Fruit fly (Drosophila melanogaster) whole organism, embryonic: ENCODE data around the gene Rbf2.

Experiments used
- Abd-B ChIP-seq: fragments of 200-800 bp; sonication (Bioruptor generic); optimal IDR thresholded peaks from 2 replicates; lab custom pipeline; 2018; ENCODE audit warnings: missing biosample characterization, mild to moderate bottlenecking, missing genetic modification characterization, moderate library complexity
- Antp ChIP-seq: fragments of 200-800 bp; sonication (Bioruptor generic); optimal IDR thresholded peaks from 3 replicates; lab custom pipeline; 2016; ENCODE audit warnings: missing biosample characterization, missing genetic modification characterization
- Atf-2 ChIP-seq: fragments of 200-800 bp; sonication (Bioruptor generic); optimal IDR thresholded peaks from 2 replicates; lab custom pipeline; 2016; ENCODE audit warnings: missing biosample characterization, missing genetic modification characterization
- B-H1 ChIP-seq: fragments of 200-800 bp; sonication (Bioruptor generic); IDR thresholded peaks from 3 replicates; pipeline ENCODE4 v1.3.6; 2022; ENCODE audit warnings: missing biosample characterization, missing genetic modification characterization
- CG11723 ChIP-seq: fragments of 200-800 bp; sonication (Bioruptor generic); optimal IDR thresholded peaks from 2 replicates; lab custom pipeline; 2017; ENCODE audit warnings: missing biosample characterization, mild to moderate bottlenecking, missing genetic modification characterization
- CG13296 ChIP-seq: fragments of 200-800 bp; sonication (Bioruptor generic); optimal IDR thresholded peaks from 3 replicates; lab custom pipeline; 2018; ENCODE audit warnings: missing biosample characterization, mild to moderate bottlenecking, missing genetic modification characterization
- CG14050 ChIP-seq: fragments of 200-800 bp; sonication (Bioruptor generic); IDR thresholded peaks from 3 replicates; pipeline ENCODE4 v1.3.6; 2022; ENCODE audit warnings: missing biosample characterization, missing genetic modification characterization
- CG15073 ChIP-seq: fragments of 200-800 bp; sonication (Bioruptor generic); optimal IDR thresholded peaks from 2 replicates; lab custom pipeline; 2016; ENCODE audit warnings: missing biosample characterization, missing genetic modification characterization
- CG15269 ChIP-seq: fragments of 200-800 bp; sonication (Bioruptor generic); optimal IDR thresholded peaks from 2 replicates; lab custom pipeline; 2018; ENCODE audit warnings: missing biosample characterization, mild to moderate bottlenecking, missing genetic modification characterization, moderate library complexity
- CG1603 ChIP-seq: fragments of 200-800 bp; sonication (Bioruptor generic); optimal IDR thresholded peaks from 2 replicates; lab custom pipeline; 2019; ENCODE audit warnings: missing biosample characterization, mild to moderate bottlenecking, missing genetic modification characterization, moderate library complexity
- CG17359 ChIP-seq: fragments of 200-800 bp; sonication (Bioruptor generic); optimal IDR thresholded peaks from 3 replicates; lab custom pipeline; 2018; ENCODE audit warnings: missing biosample characterization, mild to moderate bottlenecking, missing genetic modification characterization, moderate library complexity
- CG17361 ChIP-seq: fragments of 200-800 bp; sonication (Bioruptor generic); IDR thresholded peaks from 3 replicates; pipeline ENCODE4 v1.3.6; 2022; ENCODE audit warnings: missing biosample characterization, missing genetic modification characterization
- CG17612 ChIP-seq: fragments of 200-800 bp; sonication (Bioruptor generic); IDR thresholded peaks from 2 replicates; pipeline ENCODE4 v1.3.6; 2022; ENCODE audit warnings: missing biosample characterization, missing genetic modification characterization
- CG18262 ChIP-seq: fragments of 200-800 bp; optimal IDR thresholded peaks from 3 replicates; lab custom pipeline; 2019; ENCODE audit warnings: missing biosample characterization, mild to moderate bottlenecking, missing genetic modification characterization, moderate library complexity
- CG1832 ChIP-seq: fragments of 200-800 bp; sonication (Bioruptor generic); optimal IDR thresholded peaks from 2 replicates; lab custom pipeline; 2017; ENCODE audit warnings: missing biosample characterization, mild to moderate bottlenecking, missing genetic modification characterization, inconsistent platforms
- CG34224 ChIP-seq: fragments of 200-800 bp; sonication (Bioruptor generic); IDR thresholded peaks from 3 replicates; pipeline ENCODE4 v1.3.6; 2022; ENCODE audit warnings: missing biosample characterization, missing genetic modification characterization; ENCODE audit not compliant: partially characterized antibody
- CG4854 ChIP-seq: fragments of 200-800 bp; sonication (Bioruptor generic); optimal IDR thresholded peaks from 2 replicates; lab custom pipeline; 2016; ENCODE audit warnings: missing biosample characterization, missing genetic modification characterization, inconsistent platforms
- CG6254 ChIP-seq: fragments of 200-800 bp; sonication (Bioruptor generic); optimal IDR thresholded peaks from 3 replicates; lab custom pipeline; 2017; ENCODE audit warnings: mild to moderate bottlenecking, missing biosample characterization, missing genetic modification reagents, missing genetic modification characterization
- CG6813 ChIP-seq: fragments of 200-800 bp; sonication (Bioruptor generic); optimal IDR thresholded peaks from 2 replicates; lab custom pipeline; 2017; ENCODE audit warnings: missing biosample characterization, missing genetic modification characterization, mild to moderate bottlenecking, moderate library complexity, missing genetic modification reagents
- CG7928 ChIP-seq: fragments of 200-800 bp; sonication (Bioruptor generic); optimal IDR thresholded peaks from 2 replicates; lab custom pipeline; 2017; ENCODE audit warnings: missing biosample characterization, mild to moderate bottlenecking, missing genetic modification characterization
- CG8089 ChIP-seq: fragments of 200-800 bp; sonication (Bioruptor generic); optimal IDR thresholded peaks from 3 replicates; lab custom pipeline; 2016; ENCODE audit warnings: missing biosample characterization, missing genetic modification characterization
- CG8944 ChIP-seq: fragments of 200-800 bp; sonication (Bioruptor generic); optimal IDR thresholded peaks from 3 replicates; lab custom pipeline; 2016; ENCODE audit warnings: missing biosample characterization, missing genetic modification characterization
- CG9876 ChIP-seq: fragments of 200-800 bp; sonication (Bioruptor generic); optimal IDR thresholded peaks from 2 replicates; lab custom pipeline; 2016; ENCODE audit warnings: missing biosample characterization, missing genetic modification characterization
- Camta ChIP-seq: fragments of 200-800 bp; sonication (Bioruptor generic); optimal IDR thresholded peaks from 2 replicates; lab custom pipeline; 2016; ENCODE audit warnings: missing biosample characterization, missing genetic modification characterization
- D19B ChIP-seq: fragments of 200-800 bp; sonication (Bioruptor generic); optimal IDR thresholded peaks from 2 replicates; lab custom pipeline; 2017; ENCODE audit warnings: missing biosample characterization, mild to moderate bottlenecking, missing genetic modification characterization
- Deaf1 ChIP-seq: fragments of 200-800 bp; optimal IDR thresholded peaks from 3 replicates; lab custom pipeline; 2019; ENCODE audit warnings: missing biosample characterization, mild to moderate bottlenecking, missing genetic modification characterization, moderate library complexity
- Dll ChIP-seq: fragments of 200-800 bp; sonication (Bioruptor generic); IDR thresholded peaks from 4 replicates; pipeline ENCODE4 v1.3.6; 2022; ENCODE audit warnings: missing biosample characterization, missing genetic modification characterization; ENCODE audit not compliant: partially characterized antibody
- Doc2 ChIP-seq: fragments of 200-800 bp; sonication (Bioruptor generic); IDR thresholded peaks from 2 replicates; pipeline ENCODE4 v1.3.6; 2022; ENCODE audit warnings: missing biosample characterization, missing genetic modification characterization
- Hey ChIP-seq: fragments of 200-800 bp; sonication (Bioruptor generic); optimal IDR thresholded peaks from 3 replicates; lab custom pipeline; 2018; ENCODE audit warnings: missing biosample characterization, mild to moderate bottlenecking, missing genetic modification characterization
- Hsf ChIP-seq: fragments of 200-800 bp; sonication (Bioruptor generic); optimal IDR thresholded peaks from 3 replicates; lab custom pipeline; 2016; ENCODE audit warnings: missing biosample characterization, missing genetic modification characterization
- Lim3 ChIP-seq: fragments of 200-800 bp; sonication (Bioruptor generic); IDR thresholded peaks from 2 replicates; pipeline ENCODE4 v1.3.6; 2022; ENCODE audit warnings: missing biosample characterization, missing genetic modification characterization
- MTF-1 ChIP-seq: fragments of 200-800 bp; sonication (Bioruptor generic); optimal IDR thresholded peaks from 2 replicates; lab custom pipeline; 2018; ENCODE audit warnings: missing biosample characterization, mild to moderate bottlenecking, missing genetic modification characterization, borderline replicate concordance
- Mad ChIP-seq: fragments of 200-800 bp; sonication (Bioruptor generic); optimal IDR thresholded peaks from 2 replicates; lab custom pipeline; 2016; ENCODE audit warnings: missing biosample characterization, missing genetic modification characterization
- Max ChIP-seq: fragments of 200-800 bp; sonication (Bioruptor generic); optimal IDR thresholded peaks from 2 replicates; lab custom pipeline; 2016; ENCODE audit warnings: missing biosample characterization, mild to moderate bottlenecking, missing genetic modification characterization
- Mes4 ChIP-seq: fragments of 200-800 bp; sonication (Bioruptor generic); optimal IDR thresholded peaks from 2 replicates; lab custom pipeline; 2016; ENCODE audit warnings: missing biosample characterization, missing genetic modification characterization
- NK7.1 ChIP-seq: fragments of 200-800 bp; sonication (Bioruptor generic); optimal IDR thresholded peaks from 3 replicates; lab custom pipeline; 2016; ENCODE audit warnings: missing biosample characterization, missing genetic modification characterization
- Rfx ChIP-seq: fragments of 200-800 bp; sonication (Bioruptor generic); IDR thresholded peaks from 2 replicates; pipeline ENCODE4 v1.3.6; 2022; ENCODE audit warnings: missing biosample characterization, missing genetic modification characterization
- ac ChIP-seq: fragments of 200-800 bp; sonication (Bioruptor generic); optimal IDR thresholded peaks from 3 replicates; lab custom pipeline; 2017; ENCODE audit warnings: missing biosample characterization, mild to moderate bottlenecking, missing genetic modification characterization
- amos ChIP-seq: fragments of 200-800 bp; sonication (Bioruptor generic); IDR thresholded peaks from 2 replicates; pipeline ENCODE4 v1.3.6; 2022; ENCODE audit warnings: missing biosample characterization, missing genetic modification characterization; ENCODE audit not compliant: partially characterized antibody
- chm ChIP-seq: fragments of 200-800 bp; sonication (Bioruptor generic); IDR thresholded peaks from 2 replicates; pipeline ENCODE4 v1.3.6; 2022; ENCODE audit warnings: missing biosample characterization, missing genetic modification characterization
- ci ChIP-seq: fragments of 200-800 bp; sonication (Bioruptor generic); IDR thresholded peaks from 3 replicates; pipeline ENCODE4 v1.3.6; 2022; ENCODE audit warnings: missing biosample characterization, missing genetic modification characterization
- eyg ChIP-seq: fragments of 200-800 bp; sonication (Bioruptor generic); optimal IDR thresholded peaks from 3 replicates; lab custom pipeline; 2016; ENCODE audit warnings: missing biosample characterization, missing genetic modification characterization
- grn ChIP-seq: fragments of 200-800 bp; sonication (Bioruptor generic); optimal IDR thresholded peaks from 3 replicates; lab custom pipeline; 2017; ENCODE audit warnings: missing biosample characterization, missing genetic modification characterization
- hkb ChIP-seq, 2 experiments: fragments of 200-800 bp in 1 of 2; fragments of >200 bp in 1 of 2; sonication (Bioruptor generic) in 1 of 2; IDR thresholded peaks in 1 of 2; optimal IDR thresholded peaks in 1 of 2; 2 replicates each; pipeline versions ENCODE4 v1.3.6 to Lab custom; 2017 to 2022; ENCODE audit warnings: missing biosample characterization in 1 of 2, missing genetic modification characterization in 1 of 2
- ind ChIP-seq: fragments of 200-800 bp; sonication (Bioruptor generic); optimal IDR thresholded peaks from 3 replicates; lab custom pipeline; 2016; ENCODE audit warnings: missing biosample characterization, missing genetic modification characterization
- jigr1 ChIP-seq: fragments of 200-800 bp; sonication (Bioruptor generic); IDR thresholded peaks from 3 replicates; pipeline ENCODE4 v1.3.6; 2022; ENCODE audit warnings: missing biosample characterization, missing genetic modification characterization
- pfk ChIP-seq: fragments of 200-800 bp; sonication (Bioruptor generic); optimal IDR thresholded peaks from 2 replicates; lab custom pipeline; 2018; ENCODE audit warnings: missing biosample characterization, mild to moderate bottlenecking, missing genetic modification characterization, moderate library complexity
- stwl ChIP-seq: fragments of 200-800 bp; sonication (Bioruptor generic); optimal IDR thresholded peaks from 3 replicates; lab custom pipeline; 2018; ENCODE audit warnings: missing biosample characterization, mild to moderate bottlenecking, missing genetic modification characterization, moderate library complexity
- twi ChIP-seq: fragments of 200-800 bp; optimal IDR thresholded peaks from 2 replicates; lab custom pipeline; 2019; ENCODE audit warnings: missing biosample characterization, mild to moderate bottlenecking, missing genetic modification characterization, moderate library complexity
- unc-4 ChIP-seq: fragments of 200-800 bp; sonication (Bioruptor generic); IDR thresholded peaks from 2 replicates; pipeline ENCODE4 v1.3.6; 2022; ENCODE audit warnings: missing biosample characterization, missing genetic modification characterization; ENCODE audit not compliant: partially characterized antibody
- zen2 ChIP-seq: fragments of 200-800 bp; sonication (Bioruptor generic); IDR thresholded peaks from 3 replicates; pipeline ENCODE4 v1.3.6; 2022; ENCODE audit warnings: missing biosample characterization, missing genetic modification characterization; ENCODE audit not compliant: partially characterized antibody

Rbf2 gene

DNA sequence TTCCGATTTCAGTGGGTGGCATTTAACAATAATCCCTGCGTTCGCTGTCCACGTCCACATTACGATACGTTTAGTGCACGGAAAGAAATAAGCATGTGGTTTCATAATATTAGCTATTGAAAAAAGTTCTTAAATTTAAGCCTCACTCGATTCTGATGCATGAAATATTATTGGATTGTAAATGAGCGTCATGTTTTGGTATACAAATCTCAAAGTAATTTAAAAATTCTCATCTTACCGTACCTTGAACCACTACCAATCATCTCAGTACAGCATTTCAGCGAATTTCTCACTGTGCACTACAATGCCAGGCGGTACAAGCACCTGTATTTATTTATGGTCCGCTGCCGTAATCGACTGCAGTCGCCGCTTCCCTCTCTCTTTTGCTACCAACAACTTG lies 9.0 kb downstream of the Rbf2 start (continued):
- TF ChIP-seq Hsf (peak; percentile 78), amos (GFP tag; lab: Robert Waterston, UW) (no peak), Mad (GFP tag; lab: Kevin White, UChicago) (peak; percentile 70), Doc2 (GFP tag; lab: Robert Waterston, UW) (no peak), ci (GFP tag; lab: Robert Waterston, UW) (no peak), CG34224 (GFP tag; lab: Robert Waterston, UW) (no peak), CG1603 (tag; lab: Kevin White, UChicago) (peak; percentile 87), Max (peak; percentile 61), Lim3 (GFP tag; lab: Robert Waterston, UW) (no peak), CG7928 (GFP tag; lab: Kevin White, UChicago) (no peak), unc-4 (GFP tag; lab: Robert Waterston, UW) (no peak), hkb (optimal IDR thresholded peaks at IDR 0.05; lab: Kevin White, UChicago) (no peak), hkb (GFP tag; IDR thresholded peaks at IDR 0.05; lab: Robert Waterston, UW) (no peak), D19B (GFP tag; lab: Kevin White, UChicago) (peak; percentile 54), pfk (GFP tag; lab: Kevin White, UChicago) (no peak), chm (no peak), Hey (tag; lab: Kevin White, UChicago) (no peak), CG6254 (GFP tag; lab: Kevin White, UChicago) (peak; percentile 67), ind (peak; percentile 81), CG6813 (GFP tag; lab: Kevin White, UChicago) (peak; percentile 71), CG8089 (GFP tag; lab: Kevin White, UChicago) (peak; percentile 71), stwl (tag; lab: Kevin White, UChicago) (no peak), eyg (GFP tag; lab: Kevin White, UChicago) (peak; percentile 76), CG9876 (GFP tag; lab: Kevin White, UChicago) (peak; percentile 66), CG17612 (GFP tag; lab: Robert Waterston, UW) (no peak), Rfx (GFP tag; lab: Robert Waterston, UW) (no peak), Camta (GFP tag; lab: Kevin White, UChicago) (peak; percentile 78), Dll (GFP tag; lab: Robert Waterston, UW) (no peak), CG13296 (GFP tag; lab: Kevin White, UChicago) (peak; percentile 80), Abd-B (GFP tag; lab: Kevin White, UChicago) (peak; percentile 76), Mes4 (GFP tag; lab: Kevin White, UChicago) (peak; percentile 71), jigr1 (GFP tag; lab: Robert Waterston, UW) (no peak), CG18262 (tag; lab: Kevin White, UChicago) (peak; percentile 86), CG11723 (GFP tag; lab: Kevin White, UChicago) (peak; percentile 59), CG8944 (peak; percentile 80), NK7.1 (peak; percentile 64), twi (tag; lab: Kevin White, UChicago) (peak; percentile 53), zen2 (GFP tag; lab: Robert Waterston, UW) (no peak), B-H1 (GFP tag; lab: Robert Waterston, UW) (no peak), CG4854 (GFP tag; lab: Kevin White, UChicago) (peak; percentile 58), Antp (GFP tag; lab: Kevin White, UChicago) (peak; percentile 74), CG17359 (tag; lab: Kevin White, UChicago) (peak; percentile 89), MTF-1 (GFP tag; lab: Kevin White, UChicago) (peak; percentile 4), CG1832 (GFP tag; lab: Kevin White, UChicago) (no peak), CG15269 (tag; lab: Kevin White, UChicago) (peak; percentile 91), CG14050 (GFP tag; lab: Robert Waterston, UW) (no peak), grn (GFP tag; lab: Kevin White, UChicago) (no peak), Deaf1 (tag; lab: Kevin White, UChicago) (peak; percentile 45), CG15073 (GFP tag; lab: Kevin White, UChicago) (no peak), CG17361 (GFP tag; lab: Robert Waterston, UW) (no peak), Atf-2 (GFP tag; lab: Kevin White, UChicago) (peak; percentile 70), ac (GFP tag; lab: Kevin White, UChicago) (peak; percentile 38)
